Worm (Caenorhabditis elegans): ENCODE measurements around the gene srx-4.

Gene srx-4

ce11 chrV:674213-674612 lies 18.4 kb downstream of the srx-4 start, which contains the start of gene sru-25:
Gene sru-25 (minus strand): TSS chrV:674313.
- TF ChIP-seq B0261.1 (tag; optimal IDR thresholded peaks at IDR 0.05) (no peak), ztf-28 (GFP tag; IDR thresholded peaks at IDR 0.05) (no peak), Y79H2A.3 (GFP tag; conservative IDR thresholded peaks at IDR 0.05) (no peak), ceh-27 (GFP tag; optimal IDR thresholded peaks at IDR 0.05) (no peak), hsf-1 (GFP tag; IDR thresholded peaks at IDR 0.05) (no peak), lin-54 (GFP tag; optimal IDR thresholded peaks at IDR 0.05) (no peak), attf-3 (GFP tag; conservative IDR thresholded peaks at IDR 0.05) (no peak), ztf-22 (GFP tag; optimal IDR thresholded peaks at IDR 0.05) (no peak), lsl-1 (GFP tag; optimal IDR thresholded peaks at IDR 0.05) (no peak), snpc-1.1 (tag; optimal IDR thresholded peaks at IDR 0.05; ENCODE audit: insufficient read depth) (no peak)

- TF ChIP-seq egl-18 (GFP tag; IDR thresholded peaks at IDR 0.05) (no peak), unc-130 (GFP tag; optimal IDR thresholded peaks at IDR 0.05) (no peak), hlh-26 (GFP tag; conservative IDR thresholded peaks at IDR 0.05) (no peak), bed-2 (GFP tag; IDR thresholded peaks at IDR 0.05) (no peak), T26A5.8 (tag; optimal IDR thresholded peaks at IDR 0.05) (no peak), lin-35 (GFP tag; optimal IDR thresholded peaks at IDR 0.05) (no peak), ets-4 (GFP tag; optimal IDR thresholded peaks at IDR 0.05) (no peak), sdz-38 (tag; optimal IDR thresholded peaks at IDR 0.05) (no peak)
Observed at ce11 chrV:671342-671741, 21.2 kb downstream of the srx-4 start, which contains the start of gene sru-24. Gene sru-24 (minus strand): TSS chrV:671442.

- TF ChIP-seq Y95B8A.8 (GFP tag; IDR thresholded peaks at IDR 0.05) (no peak), nhr-80 (tag; optimal IDR thresholded peaks at IDR 0.05) (peak; percentile 58), hlh-26 (GFP tag; conservative IDR thresholded peaks at IDR 0.05) (no peak), hrde-1 (tag; optimal IDR thresholded peaks at IDR 0.05; ENCODE audit: borderline replicate concordance) (no peak), K12H6.12 (tag; optimal IDR thresholded peaks at IDR 0.05) (no peak), hmg-1.2 (GFP tag; IDR thresholded peaks at IDR 0.05) (peak; percentile 47; the same call in 1 of the 2 replicates), lin-26 (GFP tag; IDR thresholded peaks at IDR 0.05) (no peak), ceh-58 (GFP tag; IDR thresholded peaks at IDR 0.05) (no peak), rpc-1 (optimal IDR thresholded peaks at IDR 0.05) (no peak), rpc-1 (tag; optimal IDR thresholded peaks at IDR 0.05) (no peak), egl-44 (GFP tag; IDR thresholded peaks at IDR 0.05) (no peak), egrh-3 (GFP tag; IDR thresholded peaks at IDR 0.05) (no peak), snpc-1.3 (tag; optimal IDR thresholded peaks at IDR 0.05; ENCODE audit: insufficient read depth) (no peak), lin-35 (GFP tag; optimal IDR thresholded peaks at IDR 0.05) (no peak), madf-3 (GFP tag; IDR thresholded peaks at IDR 0.05) (no peak), nfyb-1 (GFP tag; IDR thresholded peaks at IDR 0.05) (no peak), F23B12.7 (tag; optimal IDR thresholded peaks at IDR 0.05; ENCODE audit: insufficient read depth) (no peak), Y67H2A.10 (GFP tag; conservative IDR thresholded peaks at IDR 0.05) (no peak), ztf-25 (GFP tag; IDR thresholded peaks at IDR 0.05) (no peak), unc-130 (GFP tag; optimal IDR thresholded peaks at IDR 0.05) (no peak), snpc-1.1 (tag; optimal IDR thresholded peaks at IDR 0.05; ENCODE audit: insufficient read depth) (no peak), attf-5 (GFP tag; optimal IDR thresholded peaks at IDR 0.05) (peak; percentile 23), C06A6.2 (GFP tag; conservative IDR thresholded peaks at IDR 0.05) (no peak), F37B4.10 (GFP tag; IDR thresholded peaks at IDR 0.05) (no peak), madf-8 (GFP tag; conservative IDR thresholded peaks at IDR 0.05) (no peak)
Observed at ce11 chrV:667459-667858, 25.1 kb downstream of the srx-4 start, which contains the start of gene nhr-180. Gene nhr-180 (minus strand): TSS chrV:667510.

All from whole organism, young adult.